Worm (Caenorhabditis elegans) whole organism, young adult: ENCODE data around the gene erg-28.
A peak's percentile ranks its signal among the peaks of the same experiment; 100 is the strongest.

ENCODE experiments used
- B0019.2 ChIP-seq: fragments of 200-800 bp; sonication (Bioruptor generic); conservative IDR thresholded peaks from 2 replicates; pipeline ENCODE4 v1.3.6; 2022; ENCODE audit warnings: missing genetic modification reagents, missing genetic modification characterization, missing compliant biosample characterization
- D2030.7 ChIP-seq: fragments of 200-800 bp; sonication (Bioruptor generic); IDR thresholded peaks from 2 replicates; pipeline ENCODE4 v1.3.6; 2022; ENCODE audit warnings: missing genetic modification reagents, missing genetic modification characterization, missing compliant biosample characterization
- F10E7.11 ChIP-seq: sonication (generic microtip); optimal IDR thresholded peaks from 2 replicates; lab custom pipeline; 2017; ENCODE audit warnings: mild to moderate bottlenecking, missing genetic modification characterization, moderate library complexity, missing compliant biosample characterization
- F22D6.2 ChIP-seq: sonication (generic microtip); optimal IDR thresholded peaks from 2 replicates; lab custom pipeline; 2016; ENCODE audit warnings: mild to moderate bottlenecking, missing genetic modification characterization, missing compliant biosample characterization
- F37B4.10 ChIP-seq: fragments of 200-800 bp; sonication (Bioruptor generic); IDR thresholded peaks from 2 replicates; pipeline ENCODE4 v1.3.6; 2022; ENCODE audit warnings: missing genetic modification characterization, missing compliant biosample characterization
- F55B11.4 ChIP-seq: sonication (generic microtip); optimal IDR thresholded peaks from 2 replicates; lab custom pipeline; 2016; ENCODE audit warnings: missing compliant biosample characterization, missing genetic modification characterization, borderline replicate concordance; ENCODE audit not compliant: insufficient read depth
- Y56A3A.18 ChIP-seq: fragments of 200-800 bp; sonication (Bioruptor generic); IDR thresholded peaks from 2 replicates; pipeline ENCODE4 v1.3.6; 2022; ENCODE audit warnings: missing genetic modification reagents, missing genetic modification characterization, missing compliant biosample characterization
- akir-1 ChIP-seq: fragments of 200-800 bp; sonication (Bioruptor generic); optimal IDR thresholded peaks from 2 replicates; lab custom pipeline; 2018; ENCODE audit warnings: mild to moderate bottlenecking, missing genetic modification characterization, moderate library complexity, missing compliant biosample characterization
- aptf-2 ChIP-seq: fragments of 200-800 bp; sonication (Bioruptor generic); conservative IDR thresholded peaks from 2 replicates; pipeline ENCODE4 v1.3.6; 2022; ENCODE audit warnings: missing genetic modification reagents, missing genetic modification characterization, missing compliant biosample characterization
- athp-1 ChIP-seq: sonication (generic microtip); optimal IDR thresholded peaks from 2 replicates; lab custom pipeline; 2017; ENCODE audit warnings: mild to moderate bottlenecking, missing genetic modification characterization, missing compliant biosample characterization
- attf-6 ChIP-seq: fragments of 200-800 bp; sonication (Bioruptor generic); IDR thresholded peaks from 2 replicates; pipeline ENCODE4 v1.3.6; 2022; ENCODE audit warnings: missing genetic modification reagents, missing genetic modification characterization, missing compliant biosample characterization
- bed-1 ChIP-seq: fragments of 200-800 bp; sonication (Bioruptor generic); IDR thresholded peaks from 2 replicates; pipeline ENCODE4 v1.3.6; 2022; ENCODE audit warnings: missing genetic modification reagents, missing genetic modification characterization, missing compliant biosample characterization
- cebp-1 ChIP-seq, 2 experiments: fragments of 200-800 bp in 1 of 2; sonication (Bioruptor generic) in 1 of 2; sonication (generic microtip) in 1 of 2; IDR thresholded peaks in 1 of 2; optimal IDR thresholded peaks in 1 of 2; 2 replicates each; pipeline versions ENCODE4 v1.3.6 to Lab custom; 2017 to 2022; ENCODE audit warnings: missing compliant biosample characterization in 2 of 2, missing genetic modification characterization in 2 of 2, mild to moderate bottlenecking in 1 of 2, missing genetic modification reagents in 1 of 2, moderate library complexity in 1 of 2
- ceh-27 ChIP-seq: fragments of 200-800 bp; sonication (Bioruptor generic); optimal IDR thresholded peaks from 2 replicates; lab custom pipeline; 2018; ENCODE audit warnings: mild to moderate bottlenecking, missing genetic modification characterization, moderate library complexity, missing compliant biosample characterization
- ceh-58 ChIP-seq: fragments of 200-800 bp; sonication (Bioruptor generic); IDR thresholded peaks from 2 replicates; pipeline ENCODE4 v1.3.6; 2022; ENCODE audit warnings: missing genetic modification characterization, missing compliant biosample characterization
- dpff-1 ChIP-seq: sonication (generic microtip); optimal IDR thresholded peaks from 2 replicates; lab custom pipeline; 2017; ENCODE audit warnings: mild to moderate bottlenecking, missing genetic modification characterization, missing compliant biosample characterization
- egl-44 ChIP-seq: fragments of 200-800 bp; sonication (Bioruptor generic); IDR thresholded peaks from 2 replicates; pipeline ENCODE4 v1.3.6; 2022; ENCODE audit warnings: missing genetic modification reagents, missing genetic modification characterization, missing compliant biosample characterization
- egrh-3 ChIP-seq: fragments of 200-800 bp; sonication (Bioruptor generic); IDR thresholded peaks from 2 replicates; pipeline ENCODE4 v1.3.6; 2022; ENCODE audit warnings: missing genetic modification reagents, missing genetic modification characterization, missing compliant biosample characterization
- hmg-1.2 ChIP-seq: fragments of 200-800 bp; sonication (Bioruptor generic); IDR thresholded peaks from 2 replicates; pipeline ENCODE4 v1.3.6; 2022; ENCODE audit warnings: missing genetic modification reagents, missing genetic modification characterization, missing compliant biosample characterization
- hmg-20 ChIP-seq: fragments of 200-800 bp; sonication (Bioruptor generic); IDR thresholded peaks from 2 replicates; pipeline ENCODE4 v1.3.6; 2022; ENCODE audit warnings: missing genetic modification reagents, missing genetic modification characterization, missing compliant biosample characterization
- hrde-1 ChIP-seq: sonication (generic microtip); optimal IDR thresholded peaks from 2 replicates; lab custom pipeline; 2016; ENCODE audit warnings: missing genetic modification characterization, mild to moderate bottlenecking, missing compliant biosample characterization, moderate library complexity, missing genotype, missing genetic modification reagents, borderline replicate concordance
- let-526 ChIP-seq: fragments of 200-800 bp; sonication (Bioruptor generic); IDR thresholded peaks from 2 replicates; pipeline ENCODE4 v1.3.6; 2022; ENCODE audit warnings: missing genetic modification reagents, missing genetic modification characterization, missing compliant biosample characterization
- madf-10 ChIP-seq: sonication (generic microtip); optimal IDR thresholded peaks from 2 replicates; lab custom pipeline; 2016; ENCODE audit warnings: mild to moderate bottlenecking, missing genetic modification characterization, missing compliant biosample characterization
- madf-3 ChIP-seq: fragments of 200-800 bp; sonication (Bioruptor generic); IDR thresholded peaks from 2 replicates; pipeline ENCODE4 v1.3.6; 2022; ENCODE audit warnings: missing genetic modification reagents, missing genetic modification characterization, missing compliant biosample characterization
- madf-8 ChIP-seq: fragments of 200-800 bp; sonication (Bioruptor generic); conservative IDR thresholded peaks from 2 replicates; pipeline ENCODE4 v1.3.6; 2022; ENCODE audit warnings: missing genetic modification reagents, missing genetic modification characterization, missing compliant biosample characterization
- mel-28 ChIP-seq: sonication (generic microtip); optimal IDR thresholded peaks from 2 replicates; lab custom pipeline; 2016; ENCODE audit warnings: borderline replicate concordance, mild to moderate bottlenecking, missing genetic modification characterization, missing compliant biosample characterization
- mxl-1 ChIP-seq: sonication (generic microtip); optimal IDR thresholded peaks from 2 replicates; lab custom pipeline; 2016; ENCODE audit warnings: missing genetic modification characterization, missing compliant biosample characterization
- nfya-2 ChIP-seq: fragments of 200-800 bp; sonication (Bioruptor generic); IDR thresholded peaks from 2 replicates; pipeline ENCODE4 v1.3.6; 2022; ENCODE audit warnings: missing genetic modification reagents, missing genetic modification characterization, missing compliant biosample characterization
- nhr-120 ChIP-seq: fragments of 200-800 bp; sonication (Bioruptor generic); IDR thresholded peaks from 2 replicates; pipeline ENCODE4 v1.3.6; 2022; ENCODE audit warnings: missing genetic modification characterization, missing compliant biosample characterization
- nhr-179 ChIP-seq: sonication (generic microtip); optimal IDR thresholded peaks from 2 replicates; lab custom pipeline; 2016; ENCODE audit warnings: mild to moderate bottlenecking, missing genetic modification characterization, missing compliant biosample characterization
- nhr-80 ChIP-seq: sonication (generic microtip); optimal IDR thresholded peaks from 2 replicates; lab custom pipeline; 2016; ENCODE audit warnings: missing genetic modification characterization, missing compliant biosample characterization
- rcor-1 ChIP-seq: fragments of 200-800 bp; sonication (Bioruptor generic); IDR thresholded peaks from 2 replicates; pipeline ENCODE4 v1.3.6; 2022; ENCODE audit warnings: missing genetic modification reagents, missing genetic modification characterization, missing compliant biosample characterization
- rpc-1 ChIP-seq, 2 experiments: fragments of 150-350 bp in 1 of 2; sonication (generic microtip) in 1 of 2; optimal IDR thresholded peaks; 2 replicates each; lab custom pipeline; 2014 to 2018; ENCODE audit warnings: missing biosample characterization in 1 of 2, missing genetic modification characterization in 1 of 2, missing genetic modification reagents in 1 of 2, missing genotype in 1 of 2
- snpc-4 ChIP-seq, 5 experiments: fragments of 150-350 bp in 1 of 5; sonication (generic microtip) in 4 of 5; optimal IDR thresholded peaks; 2 replicates each; lab custom pipeline; 2014 to 2018; ENCODE audit warnings: missing genetic modification characterization in 5 of 5, missing biosample characterization in 3 of 5, antibody characterized with exemption in 2 of 5, mild to moderate bottlenecking in 2 of 5, missing compliant biosample characterization in 2 of 5, missing genotype in 2 of 5, moderate library complexity in 2 of 5, missing genetic modification reagents in 1 of 5
- zfh-2 ChIP-seq: fragments of 200-800 bp; sonication (Bioruptor generic); conservative IDR thresholded peaks from 2 replicates; pipeline ENCODE4 v1.3.6; 2022; ENCODE audit warnings: missing genetic modification reagents, missing genetic modification characterization, missing compliant biosample characterization
- ztf-22 ChIP-seq: fragments of 200-800 bp; sonication (Bioruptor generic); optimal IDR thresholded peaks from 2 replicates; lab custom pipeline; 2018; ENCODE audit warnings: mild to moderate bottlenecking, missing genetic modification characterization, moderate library complexity, missing compliant biosample characterization

The erg-28 gene

ce11 chrV:12624371-12624770, 17.2 kb downstream of the erg-28 start, which contains the start of gene F56H9.9:
F56H9.9 (minus strand) TSS chrV:12624471.
- TF ChIP-seq athp-1 (no peak), madf-8 (GFP tag; lab: Robert Waterston, UW) (no peak), ceh-58 (no peak), F55B11.4 (no peak), madf-10 (tag; lab: Kevin White, UChicago) (no peak), ztf-22 (GFP tag; lab: Kevin White, UChicago) (no peak), ceh-27 (GFP tag; lab: Kevin White, UChicago) (peak; percentile 8), rcor-1 (GFP tag; lab: Robert Waterston, UW) (no peak)
- TF ChIP-seq, all 124 proteins: peak for 1

- no peak for TF ChIP-seq F22D6.2
- 0 out of 2 replicates have a peak, but pooled peaks have one; percentile 12 for TF ChIP-seq nhr-120
These were observed 22.5 kb downstream of the erg-28 start, which contains the start of gene F56H9.6 for ce11 chrV:12629743-12630142. F56H9.6 (minus strand) TSS chrV:12629843.

- no peak for TF ChIP-seq egl-44 (GFP tag; lab: Robert Waterston, UW)
- no peak for TF ChIP-seq let-526 (GFP tag; lab: Robert Waterston, UW)
- TF ChIP-seq aptf-2 (GFP tag; lab: Robert Waterston, UW), result no peak
- no peak for TF ChIP-seq akir-1 (GFP tag; lab: Kevin White, UChicago)
- TF ChIP-seq attf-6 (GFP tag; lab: Robert Waterston, UW), result no peak
- no peak for TF ChIP-seq egrh-3 (GFP tag; lab: Robert Waterston, UW)
- TF ChIP-seq rpc-1 (optimal IDR thresholded peaks at IDR 0.05; lab: Kevin White, UChicago), result no peak
- TF ChIP-seq rpc-1 (tag; optimal IDR thresholded peaks at IDR 0.05; lab: Kevin White, UChicago), result no peak
- no peak for TF ChIP-seq dpff-1 (tag; lab: Kevin White, UChicago)
- no peak for TF ChIP-seq mel-28 (tag; lab: Kevin White, UChicago)
These were observed 24.8 kb downstream of the erg-28 start, which contains the start of gene srx-113 for ce11 chrV:12632048-12632447. srx-113 (minus strand) TSS chrV:12632148.

- TF ChIP-seq nhr-80 (tag; lab: Kevin White, UChicago), result no peak
- TF ChIP-seq bed-1, result 0 out of 2 replicates have a peak, but pooled peaks have one; percentile 16
- TF ChIP-seq, all 124 proteins: peak for 1
These were observed 25.8 kb downstream of the erg-28 start for ce11 chrV:12633046-12633445.

- TF ChIP-seq madf-3 (GFP tag; lab: Robert Waterston, UW) (no peak), D2030.7 (GFP tag; lab: Robert Waterston, UW) (no peak), hmg-1.2 (GFP tag; lab: Robert Waterston, UW) (no peak), aptf-2 (GFP tag; lab: Robert Waterston, UW) (no peak), zfh-2 (GFP tag; lab: Robert Waterston, UW) (no peak), nhr-179 (no peak), Y56A3A.18 (no peak), hrde-1 (tag; lab: Kevin White, UChicago) (no peak), B0019.2 (GFP tag; lab: Robert Waterston, UW) (no peak), cebp-1 (GFP tag; IDR thresholded peaks at IDR 0.05; lab: Robert Waterston, UW) (no peak), cebp-1 (tag; optimal IDR thresholded peaks at IDR 0.05; lab: Kevin White, UChicago) (no peak), madf-10 (tag; lab: Kevin White, UChicago) (no peak), mxl-1 (tag; lab: Kevin White, UChicago) (no peak), snpc-4 (GFP tag; optimal IDR thresholded peaks at IDR 0.05; lab: Kevin White, UChicago) (no peak), snpc-4 (tag; optimal IDR thresholded peaks at IDR 0.05; lab: Kevin White, UChicago) (no peak), F10E7.11 (tag; lab: Kevin White, UChicago) (no peak), nfya-2 (GFP tag; lab: Robert Waterston, UW) (no peak), F37B4.10 (GFP tag; lab: Robert Waterston, UW) (no peak), hmg-20 (GFP tag; lab: Robert Waterston, UW) (no peak)
These were observed 26.8 kb downstream of the erg-28 start for ce11 chrV:12634050-12634449.
